Worm (Caenorhabditis elegans) whole organism, L2 larva: ENCODE measurements around the gene F32D8.14.

ENCODE experiments used
- alr-1 ChIP-seq: fragments of 150-350 bp; optimal IDR thresholded peaks from 2 replicates; lab custom pipeline; 2014; ENCODE audit warnings: missing biosample characterization, missing genetic modification characterization
- ceh-16 ChIP-seq: fragments of 150-350 bp; optimal IDR thresholded peaks from 2 replicates; lab custom pipeline; 2014; ENCODE audit warnings: missing biosample characterization, missing genetic modification characterization
- ceh-82 ChIP-seq: fragments of 150-350 bp; optimal IDR thresholded peaks from 2 replicates; lab custom pipeline; 2014; ENCODE audit warnings: missing biosample characterization, missing genetic modification characterization
- elt-3 ChIP-seq: sonication (generic microtip); optimal IDR thresholded peaks from 2 replicates; lab custom pipeline; 2017; ENCODE audit warnings: missing biosample characterization, missing genetic modification characterization
- lin-39 ChIP-seq: fragments of 150-350 bp; optimal IDR thresholded peaks from 2 replicates; lab custom pipeline; 2014; ENCODE audit warnings: missing biosample characterization, missing genetic modification reagents, missing genetic modification characterization
- lsy-2 ChIP-seq, 2 experiments: fragments of 150-350 bp in 1 of 2; sonication (generic microtip) in 1 of 2; optimal IDR thresholded peaks; 2 replicates each; lab custom pipeline; 2014 to 2017; ENCODE audit warnings: missing biosample characterization in 2 of 2, missing genetic modification characterization in 2 of 2
- nhr-11 ChIP-seq: fragments of 150-350 bp; optimal IDR thresholded peaks from 2 replicates; lab custom pipeline; 2014; ENCODE audit warnings: missing biosample characterization, missing genetic modification characterization
- nhr-25 ChIP-seq: fragments of 150-350 bp; sonication (generic microtip); optimal IDR thresholded peaks from 3 replicates; lab custom pipeline; 2014; ENCODE audit warnings: missing biosample characterization, missing genetic modification characterization
- nhr-77 ChIP-seq: fragments of 150-350 bp; optimal IDR thresholded peaks from 2 replicates; lab custom pipeline; 2014; ENCODE audit warnings: missing biosample characterization, missing genetic modification characterization
- peb-1 ChIP-seq: fragments of 150-350 bp; optimal IDR thresholded peaks from 2 replicates; lab custom pipeline; 2014; ENCODE audit warnings: missing biosample characterization, missing genetic modification characterization
- zag-1 ChIP-seq: fragments of 150-350 bp; optimal IDR thresholded peaks from 2 replicates; lab custom pipeline; 2014; ENCODE audit warnings: missing biosample characterization, missing genetic modification characterization
- ztf-11 ChIP-seq: sonication (generic microtip); optimal IDR thresholded peaks from 2 replicates; lab custom pipeline; 2017; ENCODE audit warnings: missing biosample characterization, missing genetic modification characterization

- no peak for TF ChIP-seq lsy-2 (tag; optimal IDR thresholded peaks at IDR 0.05; lab: Kevin White, UChicago)
- no peak for TF ChIP-seq peb-1 (tag; lab: Kevin White, UChicago)
- TF ChIP-seq alr-1 (tag; lab: Kevin White, UChicago), result no peak
- TF ChIP-seq nhr-77 (tag; lab: Kevin White, UChicago), result no peak
- TF ChIP-seq lin-39, result no peak
- no peak for TF ChIP-seq ceh-16 (tag; lab: Kevin White, UChicago)
- TF ChIP-seq nhr-25, result no peak
- TF ChIP-seq elt-3 (tag; lab: Kevin White, UChicago), result no peak
- TF ChIP-seq nhr-11 (tag; lab: Kevin White, UChicago), result no peak
- TF ChIP-seq ztf-11, result no peak
- TF ChIP-seq ceh-82 (tag; lab: Kevin White, UChicago), result no peak
- no peak for TF ChIP-seq zag-1 (tag; lab: Kevin White, UChicago)
Observed at ce11 chrV:10909959-10910358, 15.4 kb upstream of the F32D8.14 start.
